Fruit fly (Drosophila melanogaster) S2 (cell line): ENCODE data around the gene frc.

ENCODE experiments used
- CG8478 ChIP-seq: fragments of >200 bp; optimal IDR thresholded peaks from 2 replicates; lab custom pipeline; 2018
- CTCF ChIP-seq, 2 experiments: fragments of >200 bp; optimal IDR thresholded peaks; 2 replicates each; lab custom pipeline; 2018

DNA sequence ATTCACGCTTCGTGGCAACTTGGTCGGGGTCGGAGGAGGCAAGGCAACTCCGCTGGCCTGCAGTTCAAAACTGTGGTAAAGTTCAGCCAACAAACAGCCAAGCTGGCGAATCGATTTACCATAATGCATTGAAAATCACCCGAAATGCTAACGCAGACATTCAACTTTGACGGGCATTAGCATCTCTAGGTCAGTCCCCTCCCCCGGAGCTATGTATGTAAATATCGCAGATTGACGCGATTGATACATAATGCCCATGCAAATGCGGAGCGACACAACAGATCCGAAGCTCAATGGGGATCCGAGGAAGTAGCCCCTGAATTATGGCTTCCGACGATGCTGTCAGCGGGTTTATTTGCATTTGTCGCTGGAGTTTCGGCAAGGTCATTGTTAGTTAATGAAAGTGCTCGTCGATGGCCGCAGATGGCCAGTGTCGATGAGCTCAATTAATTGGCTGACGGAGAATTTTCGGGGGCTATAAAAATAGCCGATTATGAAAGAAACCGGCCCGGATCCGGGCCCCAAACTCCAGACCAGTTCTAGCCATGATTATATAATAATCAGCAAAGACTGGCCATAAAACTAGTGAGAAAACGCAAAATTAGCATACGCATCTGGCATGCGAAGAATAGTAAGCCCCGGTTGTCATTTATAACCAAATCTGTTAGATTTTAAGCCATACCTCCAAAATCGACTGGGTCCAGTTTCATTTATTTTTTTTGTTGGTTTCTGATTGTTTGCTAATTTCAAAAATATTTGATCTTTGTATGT, 46.2 kb downstream of the frc start:
- TF ChIP-seq CG8478 (lab: Kevin White, UChicago) (no peak), CTCF (optimal IDR thresholded peaks at IDR 0.05; lab: Kevin White, UChicago) (no peak)
